Worm (Caenorhabditis elegans) whole organism, L4 larva: Measurements from ENCODE around the gene flp-23.

Experiments used
- D1046.2 ChIP-seq: fragments of 200-800 bp; sonication (Bioruptor generic); IDR thresholded peaks from 2 replicates; pipeline ENCODE4 v1.3.6; 2022; ENCODE audit warnings: missing genetic modification characterization, missing compliant biosample characterization
- F26F4.8 ChIP-seq: fragments of 200-800 bp; sonication (Bioruptor generic); conservative IDR thresholded peaks from 2 replicates; pipeline ENCODE4 v1.3.6; 2022; ENCODE audit warnings: missing genetic modification characterization, missing compliant biosample characterization
- F37D6.2 ChIP-seq: sonication (generic microtip); optimal IDR thresholded peaks from 2 replicates; lab custom pipeline; 2016; ENCODE audit warnings: mild to moderate bottlenecking, missing genetic modification characterization, missing compliant biosample characterization
- T26A8.4 ChIP-seq: fragments of 200-800 bp; sonication (Bioruptor generic); IDR thresholded peaks from 2 replicates; pipeline ENCODE4 v1.3.6; 2022; ENCODE audit warnings: missing genetic modification characterization, missing compliant biosample characterization
- Y75B8A.6 ChIP-seq: fragments of 200-800 bp; sonication (Bioruptor generic); IDR thresholded peaks from 2 replicates; pipeline ENCODE4 v1.3.6; 2022; ENCODE audit warnings: missing genetic modification reagents, missing genetic modification characterization, missing compliant biosample characterization
- ZK546.5 ChIP-seq, 2 experiments: sonication (generic microtip); optimal IDR thresholded peaks; 2 replicates each; lab custom pipeline; 2017; ENCODE audit warnings: missing biosample characterization in 2 of 2, missing genetic modification characterization in 2 of 2
- aha-1 ChIP-seq: fragments of 150-350 bp; peaks from one replicate; lab custom pipeline; 2014; ENCODE audit warnings: missing biosample characterization, missing genetic modification characterization
- ama-1 ChIP-seq: fragments of 150-350 bp; optimal IDR thresholded peaks from 2 replicates; lab custom pipeline; 2014; ENCODE audit warnings: inconsistent platforms, mixed read lengths
- arid-1 ChIP-seq: fragments of 200-800 bp; sonication (Bioruptor generic); conservative IDR thresholded peaks from 2 replicates; pipeline ENCODE4 v1.3.6; 2022; ENCODE audit warnings: missing genetic modification reagents, missing genetic modification characterization, missing compliant biosample characterization
- ceh-20 ChIP-seq: fragments of 200-800 bp; sonication (Bioruptor generic); IDR thresholded peaks from 2 replicates; pipeline ENCODE4 v1.3.6; 2022; ENCODE audit warnings: missing genetic modification reagents, missing genetic modification characterization, missing compliant biosample characterization
- ceh-44 ChIP-seq: fragments of 200-800 bp; sonication (Bioruptor generic); IDR thresholded peaks from 2 replicates; pipeline ENCODE4 v1.3.6; 2022; ENCODE audit warnings: missing genetic modification reagents, missing genetic modification characterization, missing compliant biosample characterization
- daf-16 ChIP-seq, 3 experiments: sonication (generic microtip); optimal IDR thresholded peaks; 2 replicates each; lab custom pipeline; 2016 to 2017; ENCODE audit warnings: missing genetic modification characterization in 3 of 3, missing genetic modification reagents in 3 of 3, mild to moderate bottlenecking in 2 of 3, missing compliant biosample characterization in 2 of 3, missing biosample characterization in 1 of 3, moderate library complexity in 1 of 3
- dmd-6 ChIP-seq: fragments of 200-800 bp; sonication (Bioruptor generic); IDR thresholded peaks from 2 replicates; pipeline ENCODE4 v1.3.6; 2022; ENCODE audit warnings: missing genetic modification reagents, missing genetic modification characterization, missing compliant biosample characterization
- duxl-1 ChIP-seq: sonication (generic microtip); optimal IDR thresholded peaks from 2 replicates; lab custom pipeline; 2016; ENCODE audit warnings: mild to moderate bottlenecking, missing genetic modification characterization, moderate library complexity, missing compliant biosample characterization; ENCODE audit not compliant: poor library complexity
- dve-1 ChIP-seq: sonication (generic microtip); optimal IDR thresholded peaks from 2 replicates; lab custom pipeline; 2017; ENCODE audit warnings: antibody characterized with exemption, mild to moderate bottlenecking, missing genetic modification characterization, missing compliant biosample characterization; ENCODE audit not compliant: insufficient read depth
- fos-1 ChIP-seq: fragments of 150-350 bp; optimal IDR thresholded peaks from 2 replicates; lab custom pipeline; 2014; ENCODE audit warnings: missing biosample characterization, missing genetic modification characterization
- hlh-11 ChIP-seq: fragments of 200-800 bp; sonication (Bioruptor generic); optimal IDR thresholded peaks from 2 replicates; lab custom pipeline; 2018; ENCODE audit warnings: mild to moderate bottlenecking, missing genetic modification characterization, missing compliant biosample characterization
- hlh-30 ChIP-seq: sonication (generic microtip); optimal IDR thresholded peaks from 2 replicates; lab custom pipeline; 2017; ENCODE audit warnings: antibody characterized with exemption, mild to moderate bottlenecking, missing genetic modification characterization, missing compliant biosample characterization; ENCODE audit not compliant: insufficient read depth
- hmg-1.1 ChIP-seq: fragments of 200-800 bp; sonication (Bioruptor generic); IDR thresholded peaks from 2 replicates; pipeline ENCODE4 v1.3.6; 2022; ENCODE audit warnings: missing genetic modification reagents, missing genetic modification characterization, missing compliant biosample characterization
- lim-7 ChIP-seq: fragments of 200-800 bp; sonication (Bioruptor generic); IDR thresholded peaks from 2 replicates; pipeline ENCODE4 v1.3.6; 2022; ENCODE audit warnings: missing genetic modification characterization, missing compliant biosample characterization
- lin-13 ChIP-seq: fragments of 150-350 bp; optimal IDR thresholded peaks from 2 replicates; lab custom pipeline; 2014; ENCODE audit warnings: missing biosample characterization, missing genetic modification reagents, missing genetic modification characterization
- lin-38 ChIP-seq: fragments of 200-800 bp; sonication (Bioruptor generic); IDR thresholded peaks from 2 replicates; pipeline ENCODE4 v1.3.6; 2022; ENCODE audit warnings: missing genetic modification reagents, missing genetic modification characterization, missing compliant biosample characterization
- lsy-2 ChIP-seq, 2 experiments: fragments of 150-350 bp in 1 of 2; sonication (generic microtip) in 1 of 2; optimal IDR thresholded peaks; 2 replicates each; lab custom pipeline; 2014 to 2017; ENCODE audit warnings: missing biosample characterization in 2 of 2, missing genetic modification characterization in 2 of 2
- madf-9 ChIP-seq: fragments of 200-800 bp; sonication (Bioruptor generic); conservative IDR thresholded peaks from 2 replicates; pipeline ENCODE4 v1.3.6; 2022; ENCODE audit warnings: missing genetic modification reagents, missing genetic modification characterization, missing compliant biosample characterization
- mep-1 ChIP-seq: fragments of 150-350 bp; sonication (generic microtip); optimal IDR thresholded peaks from 3 replicates; lab custom pipeline; 2014; ENCODE audit warnings: missing biosample characterization, missing genetic modification characterization
- mes-2 ChIP-seq: sonication (generic microtip); optimal IDR thresholded peaks from 2 replicates; lab custom pipeline; 2016; ENCODE audit warnings: missing genotype, mild to moderate bottlenecking, missing genetic modification characterization, missing compliant biosample characterization; ENCODE audit not compliant: poor library complexity, severe bottlenecking
- nhr-102 ChIP-seq: sonication (generic microtip); optimal IDR thresholded peaks from 2 replicates; lab custom pipeline; 2016; ENCODE audit warnings: mild to moderate bottlenecking, missing genetic modification characterization, moderate library complexity, missing compliant biosample characterization
- nhr-111 ChIP-seq: fragments of 200-800 bp; sonication (Bioruptor generic); optimal IDR thresholded peaks from 2 replicates; lab custom pipeline; 2018; ENCODE audit warnings: mild to moderate bottlenecking, missing genetic modification characterization, missing compliant biosample characterization
- nhr-77 ChIP-seq: fragments of 150-350 bp; optimal IDR thresholded peaks from 2 replicates; lab custom pipeline; 2014; ENCODE audit warnings: missing biosample characterization, missing genetic modification characterization
- pha-4 ChIP-seq, 2 experiments: fragments of 150-350 bp in 1 of 2; fragments of 200-800 bp in 1 of 2; sonication (Bioruptor generic) in 1 of 2; IDR thresholded peaks in 1 of 2; optimal IDR thresholded peaks in 1 of 2; 2 replicates each; pipeline versions ENCODE4 v1.3.6 to Lab custom; 2014 to 2022; ENCODE audit warnings: missing genetic modification characterization in 2 of 2, missing genetic modification reagents in 2 of 2, missing biosample characterization in 1 of 2, missing compliant biosample characterization in 1 of 2
- php-3 ChIP-seq: fragments of 200-800 bp; sonication (Bioruptor generic); IDR thresholded peaks from 2 replicates; pipeline ENCODE4 v1.3.6; 2022; ENCODE audit warnings: missing genetic modification reagents, missing genetic modification characterization, missing compliant biosample characterization
- rbr-2 ChIP-seq: sonication (generic microtip); optimal IDR thresholded peaks from 2 replicates; lab custom pipeline; 2016; ENCODE audit warnings: missing genotype, missing genetic modification characterization, missing compliant biosample characterization
- set-16 ChIP-seq: fragments of 200-800 bp; sonication (Bioruptor generic); IDR thresholded peaks from 2 replicates; pipeline ENCODE4 v1.3.6; 2022; ENCODE audit warnings: missing genetic modification reagents, missing genetic modification characterization, missing compliant biosample characterization
- tra-1 ChIP-seq: fragments of 200-800 bp; sonication (Bioruptor generic); IDR thresholded peaks from 2 replicates; pipeline ENCODE4 v1.3.6; 2022; ENCODE audit warnings: missing genetic modification reagents, missing genetic modification characterization, missing compliant biosample characterization
- unc-130 ChIP-seq: sonication (generic microtip); optimal IDR thresholded peaks from 2 replicates; lab custom pipeline; 2016; ENCODE audit warnings: missing genetic modification reagents, missing genetic modification characterization, missing compliant biosample characterization
- unc-62 ChIP-seq, 3 experiments: fragments of 150-350 bp in 1 of 3; sonication (generic microtip); optimal IDR thresholded peaks in 2 of 3; peaks in 1 of 3; 1 replicate in 1 of 3; 2 replicates in 2 of 3; lab custom pipeline; 2014 to 2017; ENCODE audit warnings: missing biosample characterization in 3 of 3, missing genetic modification characterization in 3 of 3, missing genetic modification reagents in 3 of 3, missing genotype in 1 of 3
- vab-7 ChIP-seq: fragments of 200-800 bp; sonication (Bioruptor generic); IDR thresholded peaks from 2 replicates; pipeline ENCODE4 v1.3.6; 2022; ENCODE audit warnings: missing genetic modification reagents, missing genetic modification characterization, missing compliant biosample characterization

Gene flp-23

DNA sequence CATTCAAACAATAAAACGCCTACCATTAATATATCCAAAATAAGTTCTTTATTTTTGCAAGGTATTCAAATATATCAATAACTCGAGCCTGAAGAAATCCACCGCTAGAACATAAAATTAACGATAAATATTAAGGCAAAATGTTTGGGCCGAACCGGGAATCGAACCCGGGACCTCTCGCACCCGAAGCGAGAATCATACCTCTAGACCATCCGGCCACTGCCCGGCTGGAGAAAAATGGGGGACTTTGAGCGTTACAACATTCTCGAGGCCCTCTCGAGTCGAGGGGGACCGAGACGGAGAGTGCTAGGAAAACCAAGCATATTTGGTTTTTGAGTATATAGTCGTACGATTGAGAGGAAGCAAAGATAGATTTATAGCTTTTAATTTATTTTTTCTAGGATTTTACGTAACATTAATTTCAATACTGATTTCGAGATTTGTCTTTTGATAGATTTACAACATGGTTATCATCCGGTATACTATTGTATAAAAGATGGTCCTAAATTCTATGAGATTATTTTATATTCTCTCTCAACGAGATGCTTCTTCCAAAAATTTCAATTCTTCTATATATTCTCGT, at the start of gene flp-23:
Gene flp-23, plus strand, starts transcription at position 533 of the 583 bp plus-strand sequence.
- peak; percentile 18 for TF ChIP-seq F37D6.2
- peak; percentile 73 for TF ChIP-seq mes-2 (tag; lab: Kevin White, UChicago)
- no peak for TF ChIP-seq ama-1 (lab: Kevin White, UChicago)
- TF ChIP-seq php-3, result no peak
- TF ChIP-seq daf-16 (GFP tag; optimal IDR thresholded peaks at IDR 0.05; lab: Kevin White, UChicago), result peak in 1 of 2 experiments; percentile 18
- peak; percentile 26 for TF ChIP-seq daf-16 (tag; optimal IDR thresholded peaks at IDR 0.05; lab: Kevin White, UChicago)
- 0 out of 2 replicates have a peak, but pooled peaks have one; percentile 27 for TF ChIP-seq madf-9 (GFP tag; lab: Robert Waterston, UW)
- 0 out of 2 replicates have a peak, but pooled peaks have one; percentile 40 for TF ChIP-seq arid-1 (GFP tag; lab: Robert Waterston, UW)
- peak; percentile 37 for TF ChIP-seq mep-1 (tag; lab: Kevin White, UChicago)
- TF ChIP-seq ZK546.5 (tag; optimal IDR thresholded peaks at IDR 0.05; lab: Kevin White, UChicago), result no peak
- peak in 1 of 2 experiments; percentile 50 for TF ChIP-seq lsy-2 (tag; optimal IDR thresholded peaks at IDR 0.05; lab: Kevin White, UChicago)
- peak; percentile 72 for TF ChIP-seq lim-7 (GFP tag; lab: Robert Waterston, UW)
- peak; percentile 40 for TF ChIP-seq hlh-30 (tag; lab: Kevin White, UChicago)
- peak; percentile 2 for TF ChIP-seq dve-1 (tag; lab: Kevin White, UChicago)
- TF ChIP-seq lin-38 (GFP tag; lab: Robert Waterston, UW), result peak; percentile 61
- peak in 1 of 2 experiments; percentile 58 for TF ChIP-seq unc-62 (GFP tag; optimal IDR thresholded peaks at IDR 0.05 in 1 of 2; lab: Kevin White, UChicago)
- no peak for TF ChIP-seq unc-62 (tag; optimal IDR thresholded peaks at IDR 0.05; lab: Kevin White, UChicago)
- peak; percentile 62 for TF ChIP-seq lin-13
- TF ChIP-seq aha-1 (tag; lab: Kevin White, UChicago), result peak; percentile 98
- peak; percentile 44; the same call in 1 of the 2 replicates for TF ChIP-seq tra-1 (GFP tag; lab: Robert Waterston, UW)
- TF ChIP-seq Y75B8A.6 (GFP tag; lab: Robert Waterston, UW), result no peak
- peak; percentile 73 for TF ChIP-seq hmg-1.1
- peak; percentile 68; the same call in 1 of the 2 replicates for TF ChIP-seq F26F4.8 (GFP tag; lab: Robert Waterston, UW)
- TF ChIP-seq nhr-102 (tag; lab: Kevin White, UChicago), result no peak
- TF ChIP-seq D1046.2 (GFP tag; lab: Robert Waterston, UW), result 0 out of 2 replicates have a peak, but pooled peaks have one; percentile 58
- TF ChIP-seq dmd-6 (GFP tag; lab: Robert Waterston, UW), result peak; percentile 26; the same call in 1 of the 2 replicates
- no peak for TF ChIP-seq fos-1
- peak; percentile 35 for TF ChIP-seq rbr-2 (tag; lab: Kevin White, UChicago)
- TF ChIP-seq vab-7, result peak; percentile 67; the same call in 1 of the 2 replicates
- TF ChIP-seq set-16 (GFP tag; lab: Robert Waterston, UW), result peak; percentile 68
- 0 out of 2 replicates have a peak, but pooled peaks have one; percentile 9 for TF ChIP-seq ceh-20
- TF ChIP-seq nhr-111, result no peak
- TF ChIP-seq hlh-11 (tag; lab: Kevin White, UChicago), result peak; percentile 31
- TF ChIP-seq nhr-77 (tag; lab: Kevin White, UChicago), result no peak
- peak; percentile 26; the same call in 1 of the 2 replicates for TF ChIP-seq ceh-44 (GFP tag; lab: Robert Waterston, UW)
- TF ChIP-seq T26A8.4, result peak; percentile 12; the same call in 1 of the 2 replicates
- TF ChIP-seq unc-130 (GFP tag; lab: Kevin White, UChicago), result peak; percentile 29
- peak; percentile 52; the same call in 1 of the 2 replicates for TF ChIP-seq pha-4 (GFP tag; IDR thresholded peaks at IDR 0.05; lab: Robert Waterston, UW)
- no peak for TF ChIP-seq pha-4 (tag; optimal IDR thresholded peaks at IDR 0.05; lab: Kevin White, UChicago)
- no peak for TF ChIP-seq duxl-1 (tag; lab: Kevin White, UChicago)
